Fruit fly (Drosophila melanogaster) whole organism, embryonic: Measurements from ENCODE around the gene STUB1.

Experiments used
- Abd-B ChIP-seq: fragments of 200-800 bp; sonication (Bioruptor generic); optimal IDR thresholded peaks from 2 replicates; lab custom pipeline; 2018; ENCODE audit warnings: missing biosample characterization, mild to moderate bottlenecking, missing genetic modification characterization, moderate library complexity
- Antp ChIP-seq: fragments of 200-800 bp; sonication (Bioruptor generic); optimal IDR thresholded peaks from 3 replicates; lab custom pipeline; 2016; ENCODE audit warnings: missing biosample characterization, missing genetic modification characterization
- C15 ChIP-seq: fragments of 200-800 bp; sonication (Bioruptor generic); IDR thresholded peaks from 3 replicates; pipeline ENCODE4 v1.3.6; 2022; ENCODE audit warnings: missing biosample characterization, missing genetic modification characterization
- CG10431 ChIP-seq: fragments of 200-800 bp; sonication (Bioruptor generic); optimal IDR thresholded peaks from 3 replicates; lab custom pipeline; 2018; ENCODE audit warnings: missing biosample characterization, mild to moderate bottlenecking, missing genetic modification characterization
- CG11456 ChIP-seq: fragments of 200-800 bp; sonication (Bioruptor generic); IDR thresholded peaks from 3 replicates; pipeline ENCODE4 v1.3.6; 2022; ENCODE audit warnings: missing biosample characterization, missing genetic modification characterization
- CG12744 ChIP-seq: fragments of 200-800 bp; sonication (Bioruptor generic); optimal IDR thresholded peaks from 2 replicates; lab custom pipeline; 2016; ENCODE audit warnings: missing biosample characterization, missing genetic modification characterization
- CG14050 ChIP-seq: fragments of 200-800 bp; sonication (Bioruptor generic); IDR thresholded peaks from 3 replicates; pipeline ENCODE4 v1.3.6; 2022; ENCODE audit warnings: missing biosample characterization, missing genetic modification characterization
- CG15011 ChIP-seq: fragments of 200-800 bp; sonication (Bioruptor generic); optimal IDR thresholded peaks from 3 replicates; lab custom pipeline; 2018; ENCODE audit warnings: missing biosample characterization, mild to moderate bottlenecking, missing genetic modification characterization
- CG1603 ChIP-seq: fragments of 200-800 bp; sonication (Bioruptor generic); optimal IDR thresholded peaks from 2 replicates; lab custom pipeline; 2019; ENCODE audit warnings: missing biosample characterization, mild to moderate bottlenecking, missing genetic modification characterization, moderate library complexity
- CG2120 ChIP-seq: fragments of 200-800 bp; sonication (Bioruptor generic); optimal IDR thresholded peaks from 3 replicates; lab custom pipeline; 2016; ENCODE audit warnings: missing biosample characterization, missing genetic modification characterization
- CG2199 ChIP-seq: fragments of 200-800 bp; sonication (Bioruptor generic); IDR thresholded peaks from 3 replicates; pipeline ENCODE4 v1.3.6; 2022; ENCODE audit warnings: missing biosample characterization, missing genetic modification characterization
- CG2889 ChIP-seq: fragments of 200-800 bp; sonication (Bioruptor generic); IDR thresholded peaks from 3 replicates; pipeline ENCODE4 v1.3.6; 2022; ENCODE audit warnings: missing biosample characterization, missing genetic modification characterization
- CG31224 ChIP-seq: fragments of 200-800 bp; sonication (Bioruptor generic); IDR thresholded peaks from 2 replicates; pipeline ENCODE4 v1.3.6; 2022; ENCODE audit warnings: missing biosample characterization, missing genetic modification characterization
- CG3163 ChIP-seq: fragments of 200-800 bp; sonication (Bioruptor generic); optimal IDR thresholded peaks from 3 replicates; lab custom pipeline; 2016; ENCODE audit warnings: missing biosample characterization, missing genetic modification characterization
- CG33213 ChIP-seq: fragments of 200-800 bp; sonication (Bioruptor generic); optimal IDR thresholded peaks from 3 replicates; lab custom pipeline; 2016; ENCODE audit warnings: missing biosample characterization, missing genetic modification characterization
- CG33557 ChIP-seq: fragments of 200-800 bp; sonication (Bioruptor generic); optimal IDR thresholded peaks from 2 replicates; lab custom pipeline; 2019; ENCODE audit warnings: missing biosample characterization, mild to moderate bottlenecking, missing genetic modification characterization, moderate library complexity
- CG34422 ChIP-seq: fragments of 200-800 bp; sonication (Bioruptor generic); IDR thresholded peaks from 3 replicates; pipeline ENCODE4 v1.3.6; 2022; ENCODE audit warnings: missing biosample characterization, missing genetic modification characterization
- CG3726 ChIP-seq: fragments of 200-800 bp; sonication (Bioruptor generic); IDR thresholded peaks from 3 replicates; pipeline ENCODE4, ENCODE4 v1.3.6; 2022; ENCODE audit warnings: missing biosample characterization, missing genetic modification characterization
- CG3847 ChIP-seq: fragments of 200-800 bp; sonication (Bioruptor generic); IDR thresholded peaks from 2 replicates; pipeline ENCODE4 v1.3.6; 2022; ENCODE audit warnings: missing biosample characterization, missing genetic modification characterization
- CG4282 ChIP-seq: fragments of 200-800 bp; sonication (Bioruptor generic); optimal IDR thresholded peaks from 2 replicates; lab custom pipeline; 2016; ENCODE audit warnings: missing biosample characterization, missing genetic modification characterization
- CG8290 ChIP-seq, 3 experiments: fragments of 200-800 bp; sonication (Bioruptor generic); optimal IDR thresholded peaks; 2 replicates each; lab custom pipeline; 2016 to 2019; ENCODE audit warnings: missing biosample characterization in 3 of 3, missing genetic modification characterization in 3 of 3, mild to moderate bottlenecking in 2 of 3, moderate library complexity in 1 of 3
- Camta ChIP-seq: fragments of 200-800 bp; sonication (Bioruptor generic); optimal IDR thresholded peaks from 2 replicates; lab custom pipeline; 2016; ENCODE audit warnings: missing biosample characterization, missing genetic modification characterization
- CoRest ChIP-seq: fragments of 200-800 bp; sonication (Bioruptor generic); optimal IDR thresholded peaks from 3 replicates; lab custom pipeline; 2018; ENCODE audit warnings: missing biosample characterization, mild to moderate bottlenecking, missing genetic modification characterization, moderate library complexity
- Dbx ChIP-seq: fragments of 200-800 bp; sonication (Bioruptor generic); IDR thresholded peaks from 3 replicates; pipeline ENCODE4 v1.3.6; 2022; ENCODE audit warnings: missing biosample characterization, missing genetic modification characterization
- Dek ChIP-seq: fragments of 200-800 bp; sonication (Bioruptor generic); optimal IDR thresholded peaks from 3 replicates; lab custom pipeline; 2019; ENCODE audit warnings: missing biosample characterization, mild to moderate bottlenecking, missing genetic modification characterization, moderate library complexity
- Eip74EF ChIP-seq, 2 experiments: fragments of 200-800 bp in 1 of 2; fragments of >200 bp in 1 of 2; sonication (Bioruptor generic) in 1 of 2; optimal IDR thresholded peaks; 2 replicates each; lab custom pipeline; 2017 to 2019; ENCODE audit warnings: missing biosample characterization in 2 of 2, missing genetic modification characterization in 2 of 2, mild to moderate bottlenecking in 1 of 2, moderate library complexity in 1 of 2
- Ets97D ChIP-seq: fragments of 200-800 bp; sonication (Bioruptor generic); optimal IDR thresholded peaks from 3 replicates; lab custom pipeline; 2016; ENCODE audit warnings: missing biosample characterization, missing genetic modification characterization
- HmgZ ChIP-seq: fragments of 200-800 bp; sonication (Bioruptor generic); optimal IDR thresholded peaks from 2 replicates; lab custom pipeline; 2018; ENCODE audit warnings: missing biosample characterization, mild to moderate bottlenecking, missing genetic modification characterization
- Kr ChIP-seq: fragments of 200-800 bp; sonication (Bioruptor generic); optimal IDR thresholded peaks from 2 replicates; lab custom pipeline; 2017; ENCODE audit warnings: missing biosample characterization, mild to moderate bottlenecking, missing genetic modification characterization
- Myb ChIP-seq: fragments of 200-800 bp; sonication (Bioruptor generic); optimal IDR thresholded peaks from 2 replicates; lab custom pipeline; 2016; ENCODE audit warnings: missing biosample characterization, missing genetic modification characterization
- Neu2 ChIP-seq: fragments of 200-800 bp; sonication (Bioruptor generic); optimal IDR thresholded peaks from 3 replicates; lab custom pipeline; 2016; ENCODE audit warnings: missing biosample characterization, missing genetic modification characterization, borderline replicate concordance
- Oaz ChIP-seq: fragments of 200-800 bp; sonication (Bioruptor generic); IDR thresholded peaks from 2 replicates; pipeline ENCODE4 v1.3.6; 2022; ENCODE audit warnings: missing biosample characterization, missing genetic modification characterization
- Side ChIP-seq: fragments of 200-800 bp; sonication (Bioruptor generic); optimal IDR thresholded peaks from 2 replicates; lab custom pipeline; 2016; ENCODE audit warnings: missing biosample characterization, missing genetic modification characterization
- Tbp ChIP-seq: fragments of >200 bp; optimal IDR thresholded peaks from 2 replicates; lab custom pipeline; 2018; ENCODE audit warnings: missing biosample characterization, missing genetic modification characterization
- YL-1 ChIP-seq: fragments of 200-800 bp; sonication (Bioruptor generic); optimal IDR thresholded peaks from 3 replicates; lab custom pipeline; 2017; ENCODE audit warnings: missing biosample characterization, mild to moderate bottlenecking, missing genetic modification characterization
- bowl ChIP-seq: fragments of 200-800 bp; sonication (Bioruptor generic); IDR thresholded peaks from 2 replicates; pipeline ENCODE4 v1.3.6; 2022; ENCODE audit warnings: missing biosample characterization, missing genetic modification characterization
- btn ChIP-seq: fragments of 200-800 bp; sonication (Bioruptor generic); optimal IDR thresholded peaks from 2 replicates; lab custom pipeline; 2016; ENCODE audit warnings: missing biosample characterization, missing genetic modification characterization
- exex ChIP-seq: fragments of 200-800 bp; sonication (Bioruptor generic); optimal IDR thresholded peaks from 4 replicates; lab custom pipeline; 2018; ENCODE audit warnings: missing biosample characterization, mild to moderate bottlenecking, missing genetic modification characterization, moderate library complexity
- gce ChIP-seq: fragments of 200-800 bp; sonication (Bioruptor generic); IDR thresholded peaks from 3 replicates; pipeline ENCODE4 v1.3.6; 2022; ENCODE audit warnings: missing biosample characterization, missing genetic modification characterization
- lov ChIP-seq, 2 experiments: fragments of 200-800 bp in 1 of 2; fragments of >200 bp in 1 of 2; sonication (Bioruptor generic) in 1 of 2; IDR thresholded peaks in 1 of 2; optimal IDR thresholded peaks in 1 of 2; 2 replicates in 1 of 2; 3 replicates in 1 of 2; pipeline versions ENCODE4 v1.3.6 to Lab custom; 2017 to 2022; ENCODE audit warnings: missing biosample characterization in 1 of 2, missing genetic modification characterization in 1 of 2
- mirr ChIP-seq: fragments of 200-800 bp; sonication (Bioruptor generic); optimal IDR thresholded peaks from 3 replicates; lab custom pipeline; 2018; ENCODE audit warnings: missing biosample characterization, mild to moderate bottlenecking, missing genetic modification characterization
- otp ChIP-seq: fragments of 200-800 bp; sonication (Bioruptor generic); IDR thresholded peaks from 3 replicates; pipeline ENCODE4, ENCODE4 v1.3.6; 2022; ENCODE audit warnings: missing biosample characterization, missing genetic modification characterization
- pnt ChIP-seq: fragments of 200-800 bp; sonication (Bioruptor generic); optimal IDR thresholded peaks from 3 replicates; lab custom pipeline; 2016; ENCODE audit warnings: missing biosample characterization, missing genetic modification characterization
- psq ChIP-seq: fragments of 200-800 bp; sonication (Bioruptor generic); optimal IDR thresholded peaks from 2 replicates; lab custom pipeline; 2017; ENCODE audit warnings: missing biosample characterization, missing genetic modification characterization
- pzg ChIP-seq: fragments of 200-800 bp; sonication (Bioruptor generic); optimal IDR thresholded peaks from 3 replicates; lab custom pipeline; 2018; ENCODE audit warnings: missing biosample characterization, mild to moderate bottlenecking, missing genetic modification characterization, moderate library complexity
- sima ChIP-seq: fragments of 200-800 bp; sonication (Bioruptor generic); optimal IDR thresholded peaks from 2 replicates; lab custom pipeline; 2016; ENCODE audit warnings: missing biosample characterization, missing genetic modification characterization
- trem ChIP-seq: fragments of 200-800 bp; optimal IDR thresholded peaks from 3 replicates; lab custom pipeline; 2019; ENCODE audit warnings: missing biosample characterization, mild to moderate bottlenecking, missing genetic modification characterization, moderate library complexity
- z ChIP-seq: fragments of 200-800 bp; sonication (Bioruptor generic); IDR thresholded peaks from 3 replicates; pipeline ENCODE4 v1.3.6; 2022; ENCODE audit warnings: missing biosample characterization, missing genetic modification characterization

The STUB1 gene

DNA sequence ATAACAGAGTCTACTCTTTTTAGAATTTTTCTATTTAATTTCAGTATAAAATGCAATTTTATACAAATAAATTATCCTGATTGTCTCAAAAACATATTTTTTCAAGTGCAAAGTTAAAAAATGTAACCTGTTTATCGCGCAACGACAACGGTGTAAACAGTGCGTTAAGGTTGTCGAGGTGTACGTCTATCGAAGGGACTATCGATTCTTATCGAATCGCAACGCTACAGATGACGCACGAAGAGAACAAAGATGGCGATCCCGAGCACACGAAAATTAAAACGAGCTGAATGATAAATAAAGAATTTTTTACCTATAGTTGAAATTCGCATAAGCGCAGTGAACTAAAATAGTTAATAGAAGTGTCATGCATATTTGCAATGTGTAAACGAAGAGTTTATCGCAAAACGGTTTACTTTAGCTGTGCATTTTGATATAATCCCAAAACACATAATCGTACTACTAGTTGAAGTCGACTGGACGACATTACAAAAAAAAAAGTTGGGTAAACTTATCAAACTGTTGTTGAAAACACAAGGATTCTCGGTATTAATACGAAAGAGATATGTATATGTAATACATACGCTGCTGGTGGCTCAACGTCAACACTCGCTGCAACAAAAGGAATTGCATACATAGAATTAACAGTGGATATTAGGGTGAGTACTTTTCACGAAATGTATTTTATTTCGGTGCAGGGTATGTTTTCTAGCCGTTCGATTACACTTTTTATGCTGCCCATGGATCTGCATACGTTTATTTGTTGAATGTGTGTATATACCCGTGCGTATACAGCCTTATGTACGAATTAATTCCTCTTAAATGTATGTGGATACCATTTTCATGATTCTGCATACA is 49.2 kb upstream of the STUB1 start, which contains the start of gene da:
Gene da (plus strand): TSS at position 237 of the 858 bp plus-strand sequence.
- TF ChIP-seq trem: peak; percentile 59
- TF ChIP-seq pnt (GFP tag; lab: Kevin White, UChicago): peak; percentile 26
- TF ChIP-seq CG3847 (GFP tag; lab: Robert Waterston, UW): peak; percentile 15; the same call in 1 of the 2 replicates
- TF ChIP-seq YL-1 (GFP tag; lab: Kevin White, UChicago): peak; percentile 89
- TF ChIP-seq CoRest: peak; percentile 73
- TF ChIP-seq Eip74EF (GFP tag; optimal IDR thresholded peaks at IDR 0.05; lab: Kevin White, UChicago): peak in 1 of 2 experiments; percentile 70
- peak; percentile 95 for TF ChIP-seq Ets97D
- TF ChIP-seq lov (optimal IDR thresholded peaks at IDR 0.05; lab: Kevin White, UChicago): no peak
- peak; percentile 64; the same call in 1 of the 3 replicates for TF ChIP-seq lov (GFP tag; IDR thresholded peaks at IDR 0.05; lab: Robert Waterston, UW)
- TF ChIP-seq Kr (GFP tag; lab: Kevin White, UChicago): no peak
- no peak for TF ChIP-seq psq
- TF ChIP-seq CG2199 (GFP tag; lab: Robert Waterston, UW): 0 out of 3 replicates have a peak, but pooled peaks have one; percentile 68
- TF ChIP-seq otp: no peak; the same call in 2 of the 3 replicates
- no peak for TF ChIP-seq btn (GFP tag; lab: Kevin White, UChicago)
- TF ChIP-seq z (GFP tag; lab: Robert Waterston, UW): no peak
- TF ChIP-seq Oaz (GFP tag; lab: Robert Waterston, UW): no peak
- TF ChIP-seq CG15011: no peak
- no peak for TF ChIP-seq CG14050
- TF ChIP-seq bowl (GFP tag; lab: Robert Waterston, UW): no peak
- peak; percentile 80 for TF ChIP-seq CG8290 (GFP tag; optimal IDR thresholded peaks at IDR 0.05; lab: Kevin White, UChicago)
- TF ChIP-seq CG8290 (tag; optimal IDR thresholded peaks at IDR 0.05; lab: Kevin White, UChicago): peak in 1 of 2 experiments; percentile 89
- no peak for TF ChIP-seq CG3726
- peak; percentile 3 for TF ChIP-seq CG12744 (GFP tag; lab: Kevin White, UChicago)
- peak; percentile 86 for TF ChIP-seq pzg (GFP tag; lab: Kevin White, UChicago)
- peak; percentile 38 for TF ChIP-seq Side (GFP tag; lab: Kevin White, UChicago)
- no peak for TF ChIP-seq Neu2 (GFP tag; lab: Kevin White, UChicago)
- TF ChIP-seq CG1603 (tag; lab: Kevin White, UChicago): peak; percentile 97
- peak; percentile 65 for TF ChIP-seq Dek (tag; lab: Kevin White, UChicago)
- TF ChIP-seq CG33213 (GFP tag; lab: Kevin White, UChicago): peak; percentile 22
- 0 out of 3 replicates have a peak, but pooled peaks have one; percentile 15 for TF ChIP-seq Dbx (GFP tag; lab: Robert Waterston, UW)
- no peak for TF ChIP-seq exex (tag; lab: Kevin White, UChicago)
- peak; percentile 40; the same call in 1 of the 2 replicates for TF ChIP-seq CG31224 (GFP tag; lab: Robert Waterston, UW)
- peak; percentile 46 for TF ChIP-seq CG4282
- TF ChIP-seq CG34422 (GFP tag; lab: Robert Waterston, UW): peak; percentile 57; the same call in 2 of the 3 replicates
- TF ChIP-seq CG2889 (GFP tag; lab: Robert Waterston, UW): no peak
- peak; percentile 74 for TF ChIP-seq Camta (GFP tag; lab: Kevin White, UChicago)
- no peak for TF ChIP-seq Abd-B (GFP tag; lab: Kevin White, UChicago)
- TF ChIP-seq C15: no peak
- TF ChIP-seq CG11456 (GFP tag; lab: Robert Waterston, UW): no peak; the same call in 2 of the 3 replicates
- TF ChIP-seq mirr: no peak
- TF ChIP-seq CG3163 (GFP tag; lab: Kevin White, UChicago): no peak
- no peak; the same call in 2 of the 3 replicates for TF ChIP-seq gce (GFP tag; lab: Robert Waterston, UW)
- peak; percentile 57 for TF ChIP-seq Antp
- TF ChIP-seq sima (GFP tag; lab: Kevin White, UChicago): no peak
- TF ChIP-seq CG10431 (GFP tag; lab: Kevin White, UChicago): peak; percentile 4
- TF ChIP-seq Tbp (GFP tag; lab: Kevin White, UChicago): no peak
- TF ChIP-seq Myb (GFP tag; lab: Kevin White, UChicago): peak; percentile 29
- TF ChIP-seq CG2120: peak; percentile 79
- peak; percentile 41 for TF ChIP-seq HmgZ (tag; lab: Kevin White, UChicago)
- peak; percentile 18 for TF ChIP-seq CG33557 (GFP tag; lab: Kevin White, UChicago)
